Worm (Caenorhabditis elegans) whole organism, L4/young adult: ENCODE data around the gene str-158.

Experiments used
- W03F9.2 ChIP-seq: fragments of 150-350 bp; optimal IDR thresholded peaks from 2 replicates; lab custom pipeline; 2014; ENCODE audit warnings: missing biosample characterization, missing genetic modification characterization
- dao-5 ChIP-seq: sonication (generic microtip); optimal IDR thresholded peaks from 2 replicates; lab custom pipeline; 2016; ENCODE audit warnings: missing genotype, missing genetic modification characterization, moderate library complexity, missing compliant biosample characterization
- him-1 ChIP-seq: sonication (generic microtip); optimal IDR thresholded peaks from 2 replicates; lab custom pipeline; 2016; ENCODE audit warnings: missing genotype, missing genetic modification reagents, missing genetic modification characterization, missing compliant biosample characterization

Gene str-158

ce11 chrIV:4917774-4918173 is at the start of gene str-158:
Gene str-158 (plus strand): TSS chrIV:4918074.
- TF ChIP-seq dao-5 (tag; lab: Kevin White, UChicago): no peak
- TF ChIP-seq W03F9.2: no peak
- TF ChIP-seq him-1 (tag; lab: Kevin White, UChicago): no peak

ce11 chrIV:4870546-4870945 is 47.3 kb upstream of the str-158 start, which contains the start of gene str-175:
Gene str-175 (minus strand): TSS chrIV:4870646.
- TF ChIP-seq dao-5 (tag; lab: Kevin White, UChicago) (no peak), W03F9.2 (no peak), him-1 (tag; lab: Kevin White, UChicago) (no peak)

ce11 chrIV:4874603-4875002 is 43.3 kb upstream of the str-158 start, which contains the start of gene str-174:
Gene str-174 (minus strand): TSS chrIV:4874703.
- TF ChIP-seq W03F9.2 (no peak), dao-5 (tag; lab: Kevin White, UChicago) (no peak), him-1 (tag; lab: Kevin White, UChicago) (no peak)

- TF ChIP-seq dao-5 (tag; lab: Kevin White, UChicago): no peak
- TF ChIP-seq him-1 (tag; lab: Kevin White, UChicago): no peak
- no peak for TF ChIP-seq W03F9.2
These were observed 40.8 kb upstream of the str-158 start, which contains the start of gene str-170 for ce11 chrIV:4877102-4877501. Gene str-170 (plus strand): TSS chrIV:4877402.

ce11 chrIV:4880634-4881033 is 37.2 kb upstream of the str-158 start:
- TF ChIP-seq dao-5 (tag; lab: Kevin White, UChicago) (no peak), W03F9.2 (peak; percentile 6), him-1 (tag; lab: Kevin White, UChicago) (no peak)

- TF ChIP-seq dao-5 (tag; lab: Kevin White, UChicago) (no peak), him-1 (tag; lab: Kevin White, UChicago) (no peak), W03F9.2 (no peak)
These were observed 33.9 kb upstream of the str-158 start, which contains the start of gene str-166 for ce11 chrIV:4883984-4884383. Gene str-166 (plus strand): TSS chrIV:4884284.

ce11 chrIV:4885435-4885834 is 32.4 kb upstream of the str-158 start:
- TF ChIP-seq dao-5 (tag; lab: Kevin White, UChicago) (no peak), him-1 (tag; lab: Kevin White, UChicago) (no peak), W03F9.2 (no peak)

- TF ChIP-seq W03F9.2 (no peak), dao-5 (tag; lab: Kevin White, UChicago) (no peak), him-1 (tag; lab: Kevin White, UChicago) (no peak)
These were observed 30.6 kb upstream of the str-158 start, which contains the start of gene T08B6.1 for ce11 chrIV:4887258-4887657. Gene T08B6.1 (minus strand): TSS chrIV:4887358.

ce11 chrIV:4889613-4890012 is 28.3 kb upstream of the str-158 start, which contains the start of gene sgnh-1:
Gene sgnh-1 (plus strand): TSS chrIV:4889913.
- no peak for TF ChIP-seq W03F9.2

- TF ChIP-seq W03F9.2 (no peak), him-1 (tag; lab: Kevin White, UChicago) (no peak), dao-5 (tag; lab: Kevin White, UChicago) (no peak)
These were observed 27.3 kb upstream of the str-158 start, which contains the start of gene T08B6.9 for ce11 chrIV:4890543-4890942. Gene T08B6.9 (plus strand): TSS chrIV:4890843.

- TF ChIP-seq W03F9.2 (no peak), dao-5 (tag; lab: Kevin White, UChicago) (no peak), him-1 (tag; lab: Kevin White, UChicago) (no peak)
These were observed 13.9 kb upstream of the str-158 start, which contains the start of gene str-161 for ce11 chrIV:4903961-4904360. Gene str-161 (minus strand): TSS chrIV:4904061.

ce11 chrIV:4905645-4906135 is 12.2 kb upstream of the str-158 start, which contains the start of gene T08B6.4:
Gene T08B6.4 (plus strand): TSS chrIV:4905695.
- TF ChIP-seq dao-5 (tag; lab: Kevin White, UChicago) (no peak), W03F9.2 (no peak), him-1 (tag; lab: Kevin White, UChicago) (no peak)

ce11 chrIV:4909039-4909438 is 8.8 kb upstream of the str-158 start, which contains the start of gene str-159:
Gene str-159 (plus strand): TSS chrIV:4909339.
- TF ChIP-seq dao-5 (tag; lab: Kevin White, UChicago) (no peak), W03F9.2 (no peak), him-1 (tag; lab: Kevin White, UChicago) (no peak)

- TF ChIP-seq him-1 (tag; lab: Kevin White, UChicago) (no peak), W03F9.2 (no peak), dao-5 (tag; lab: Kevin White, UChicago) (no peak)
These were observed 4.8 kb upstream of the str-158 start, which contains the start of gene str-156 for ce11 chrIV:4913090-4913489. Gene str-156 (plus strand): TSS chrIV:4913390.

ce11 chrIV:4915689-4916088 is 2.2 kb upstream of the str-158 start, which contains the start of gene str-155:
Gene str-155 (plus strand): TSS chrIV:4915989.
- no peak for TF ChIP-seq W03F9.2
- TF ChIP-seq dao-5 (tag; lab: Kevin White, UChicago): no peak
- TF ChIP-seq him-1 (tag; lab: Kevin White, UChicago): no peak
